Fruit fly (Drosophila melanogaster) whole organism, embryonic: ENCODE data around the gene bor.
A peak's percentile ranks its signal among the peaks of the same experiment; 100 is the strongest.

Experiments
- Aef1 ChIP-seq: fragments of 200-800 bp; sonication (Bioruptor generic); IDR thresholded peaks from 3 replicates; pipeline ENCODE4 v1.3.6; 2022; ENCODE audit warnings: missing biosample characterization, missing genetic modification characterization
- B-H1 ChIP-seq: fragments of 200-800 bp; sonication (Bioruptor generic); IDR thresholded peaks from 3 replicates; pipeline ENCODE4 v1.3.6; 2022; ENCODE audit warnings: missing biosample characterization, missing genetic modification characterization
- Bgb ChIP-seq: fragments of 200-800 bp; sonication (Bioruptor generic); IDR thresholded peaks from 2 replicates; pipeline ENCODE4 v1.3.6; 2022; ENCODE audit warnings: missing biosample characterization, missing genetic modification characterization; ENCODE audit not compliant: partially characterized antibody
- CG11085 ChIP-seq: fragments of 200-800 bp; sonication (Bioruptor generic); IDR thresholded peaks from 2 replicates; pipeline ENCODE4 v1.3.6; 2022; ENCODE audit warnings: missing biosample characterization, missing genetic modification characterization
- CG11696 ChIP-seq: fragments of 200-800 bp; sonication (Bioruptor generic); IDR thresholded peaks from 2 replicates; pipeline ENCODE4 v1.3.6; 2022; ENCODE audit warnings: missing biosample characterization, missing genetic modification characterization
- CG12219 ChIP-seq: fragments of 200-800 bp; sonication (Bioruptor generic); optimal IDR thresholded peaks from 3 replicates; lab custom pipeline; 2018; ENCODE audit warnings: missing biosample characterization, mild to moderate bottlenecking, missing genetic modification characterization
- CG15601 ChIP-seq: fragments of 200-800 bp; sonication (Bioruptor generic); optimal IDR thresholded peaks from 3 replicates; lab custom pipeline; 2019; ENCODE audit warnings: missing biosample characterization, mild to moderate bottlenecking, missing genetic modification characterization, moderate library complexity
- CG18262 ChIP-seq: fragments of 200-800 bp; optimal IDR thresholded peaks from 3 replicates; lab custom pipeline; 2019; ENCODE audit warnings: missing biosample characterization, mild to moderate bottlenecking, missing genetic modification characterization, moderate library complexity
- CG18764 ChIP-seq: fragments of 200-800 bp; sonication (Bioruptor generic); optimal IDR thresholded peaks from 3 replicates; lab custom pipeline; 2016; ENCODE audit warnings: missing biosample characterization, missing genetic modification characterization
- CG34376 ChIP-seq: fragments of 200-800 bp; sonication (Bioruptor generic); optimal IDR thresholded peaks from 2 replicates; lab custom pipeline; 2018; ENCODE audit warnings: missing biosample characterization, mild to moderate bottlenecking, missing genetic modification characterization
- CG3847 ChIP-seq: fragments of 200-800 bp; sonication (Bioruptor generic); IDR thresholded peaks from 2 replicates; pipeline ENCODE4 v1.3.6; 2022; ENCODE audit warnings: missing biosample characterization, missing genetic modification characterization
- CG42726 ChIP-seq: fragments of 200-800 bp; sonication (Bioruptor generic); IDR thresholded peaks from 2 replicates; pipeline ENCODE4 v1.3.6; 2022; ENCODE audit warnings: missing biosample characterization, missing genetic modification characterization; ENCODE audit not compliant: partially characterized antibody
- CG4360 ChIP-seq: fragments of 200-800 bp; sonication (Bioruptor generic); IDR thresholded peaks from 2 replicates; pipeline ENCODE4 v1.3.6; 2022; ENCODE audit warnings: missing biosample characterization, missing genetic modification characterization
- CG43689 ChIP-seq: fragments of 200-800 bp; sonication (Bioruptor generic); IDR thresholded peaks from 2 replicates; pipeline ENCODE4 v1.3.6; 2022; ENCODE audit warnings: missing biosample characterization, missing genetic modification characterization
- CG4404 ChIP-seq: fragments of 200-800 bp; sonication (Bioruptor generic); IDR thresholded peaks from 2 replicates; pipeline ENCODE4 v1.3.6; 2022; ENCODE audit warnings: missing biosample characterization, missing genetic modification characterization
- CG6791 ChIP-seq: fragments of 200-800 bp; sonication (Bioruptor generic); IDR thresholded peaks from 3 replicates; pipeline ENCODE4 v1.3.6; 2022; ENCODE audit warnings: missing biosample characterization, missing genetic modification characterization; ENCODE audit not compliant: partially characterized antibody
- CG7745 ChIP-seq: fragments of 200-800 bp; sonication (Bioruptor generic); optimal IDR thresholded peaks from 2 replicates; lab custom pipeline; 2018; ENCODE audit warnings: missing biosample characterization, mild to moderate bottlenecking, missing genetic modification characterization, moderate library complexity
- CG9437 ChIP-seq: fragments of 200-800 bp; sonication (Bioruptor generic); optimal IDR thresholded peaks from 2 replicates; lab custom pipeline; 2018; ENCODE audit warnings: missing biosample characterization, mild to moderate bottlenecking, missing genetic modification characterization
- CG9727 ChIP-seq: fragments of 200-800 bp; sonication (Bioruptor generic); optimal IDR thresholded peaks from 3 replicates; lab custom pipeline; 2017; ENCODE audit warnings: missing biosample characterization, mild to moderate bottlenecking, missing genetic modification characterization
- Dbx ChIP-seq: fragments of 200-800 bp; sonication (Bioruptor generic); IDR thresholded peaks from 3 replicates; pipeline ENCODE4 v1.3.6; 2022; ENCODE audit warnings: missing biosample characterization, missing genetic modification characterization
- HHEX ChIP-seq: fragments of 200-800 bp; sonication (Bioruptor generic); optimal IDR thresholded peaks from 3 replicates; lab custom pipeline; 2017; ENCODE audit warnings: missing biosample characterization, mild to moderate bottlenecking, missing genetic modification characterization, missing genetic modification reagents
- HLHmδ ChIP-seq: fragments of 200-800 bp; sonication (Bioruptor generic); optimal IDR thresholded peaks from 2 replicates; lab custom pipeline; 2018; ENCODE audit warnings: missing biosample characterization, mild to moderate bottlenecking, missing genetic modification characterization, moderate library complexity
- Hmr ChIP-seq: fragments of 200-800 bp; sonication (Bioruptor generic); optimal IDR thresholded peaks from 3 replicates; lab custom pipeline; 2017; ENCODE audit warnings: mild to moderate bottlenecking, missing biosample characterization, missing genetic modification reagents, missing genetic modification characterization
- Hr39 ChIP-seq: fragments of >200 bp; optimal IDR thresholded peaks from 2 replicates; lab custom pipeline; 2017
- Mrtf ChIP-seq: fragments of 200-800 bp; sonication (Bioruptor generic); IDR thresholded peaks from 3 replicates; pipeline ENCODE4 v1.3.6; 2022; ENCODE audit warnings: missing biosample characterization, missing genetic modification characterization
- Myb ChIP-seq: fragments of 200-800 bp; sonication (Bioruptor generic); optimal IDR thresholded peaks from 2 replicates; lab custom pipeline; 2016; ENCODE audit warnings: missing biosample characterization, missing genetic modification characterization
- NFAT ChIP-seq: fragments of 200-800 bp; sonication (Bioruptor generic); IDR thresholded peaks from 2 replicates; pipeline ENCODE4 v1.3.6; 2022; ENCODE audit warnings: missing biosample characterization, missing genetic modification characterization
- Oaz ChIP-seq: fragments of 200-800 bp; sonication (Bioruptor generic); IDR thresholded peaks from 2 replicates; pipeline ENCODE4 v1.3.6; 2022; ENCODE audit warnings: missing biosample characterization, missing genetic modification characterization
- Ptx1 ChIP-seq: fragments of 200-800 bp; sonication (Bioruptor generic); IDR thresholded peaks from 2 replicates; pipeline ENCODE4 v1.3.6; 2022; ENCODE audit warnings: missing biosample characterization, missing genetic modification characterization
- Rfx ChIP-seq: fragments of 200-800 bp; sonication (Bioruptor generic); IDR thresholded peaks from 2 replicates; pipeline ENCODE4 v1.3.6; 2022; ENCODE audit warnings: missing biosample characterization, missing genetic modification characterization
- Sry-δ ChIP-seq: fragments of 200-800 bp; sonication (Bioruptor generic); optimal IDR thresholded peaks from 2 replicates; lab custom pipeline; 2016; ENCODE audit warnings: missing biosample characterization, missing genetic modification characterization
- ap ChIP-seq: fragments of 200-800 bp; sonication (Bioruptor generic); IDR thresholded peaks from 2 replicates; pipeline ENCODE4 v1.3.6; 2022; ENCODE audit warnings: missing biosample characterization, missing genetic modification characterization
- az2 ChIP-seq: fragments of 200-800 bp; sonication (Bioruptor generic); optimal IDR thresholded peaks from 3 replicates; lab custom pipeline; 2016; ENCODE audit warnings: missing biosample characterization, missing genetic modification characterization
- cato ChIP-seq: fragments of 200-800 bp; sonication (Bioruptor generic); optimal IDR thresholded peaks from 2 replicates; lab custom pipeline; 2016; ENCODE audit warnings: missing biosample characterization, missing genetic modification characterization, borderline replicate concordance
- chif ChIP-seq, 2 experiments: fragments of 200-800 bp; sonication (Bioruptor generic); optimal IDR thresholded peaks; 3 replicates each; lab custom pipeline; 2016; ENCODE audit warnings: missing biosample characterization in 2 of 2, missing genetic modification characterization in 2 of 2
- dimm ChIP-seq: fragments of 200-800 bp; sonication (Bioruptor generic); IDR thresholded peaks from 2 replicates; pipeline ENCODE4 v1.3.6; 2022; ENCODE audit warnings: missing biosample characterization, missing genetic modification characterization
- dysf ChIP-seq: fragments of 200-800 bp; sonication (Bioruptor generic); IDR thresholded peaks from 3 replicates; pipeline ENCODE4 v1.3.6; 2022; ENCODE audit warnings: missing biosample characterization, missing genetic modification characterization
- insv ChIP-seq, 2 experiments: fragments of 200-800 bp; sonication (Bioruptor generic); optimal IDR thresholded peaks; 3 replicates each; lab custom pipeline; 2016 to 2018; ENCODE audit warnings: missing biosample characterization in 2 of 2, missing genetic modification characterization in 2 of 2
- jumu ChIP-seq: fragments of 200-800 bp; sonication (Bioruptor generic); optimal IDR thresholded peaks from 3 replicates; lab custom pipeline; 2016; ENCODE audit warnings: missing biosample characterization, missing genetic modification characterization
- lab ChIP-seq: fragments of 200-800 bp; sonication (Bioruptor generic); optimal IDR thresholded peaks from 3 replicates; lab custom pipeline; 2017; ENCODE audit warnings: missing biosample characterization, missing genetic modification characterization, mild to moderate bottlenecking, moderate library complexity, missing genetic modification reagents
- p53 ChIP-seq: fragments of 200-800 bp; sonication (Bioruptor generic); optimal IDR thresholded peaks from 2 replicates; lab custom pipeline; 2016; ENCODE audit warnings: missing biosample characterization, missing genetic modification characterization
- pho ChIP-seq: fragments of 200-800 bp; sonication (Bioruptor generic); optimal IDR thresholded peaks from 2 replicates; lab custom pipeline; 2016; ENCODE audit warnings: missing biosample characterization, missing genetic modification characterization
- prd ChIP-seq, 3 experiments: fragments of >200 bp in 2 of 3; fragments of 200-800 bp in 1 of 3; sonication (Bioruptor generic) in 1 of 3; optimal IDR thresholded peaks in 2 of 3; IDR thresholded peaks in 1 of 3; 2 replicates in 2 of 3; 3 replicates in 1 of 3; pipeline versions ENCODE4 v1.3.6 to Lab custom; 2017 to 2022; ENCODE audit warnings: missing biosample characterization in 1 of 3, missing genetic modification characterization in 1 of 3
- pzg ChIP-seq: fragments of 200-800 bp; sonication (Bioruptor generic); optimal IDR thresholded peaks from 3 replicates; lab custom pipeline; 2018; ENCODE audit warnings: missing biosample characterization, mild to moderate bottlenecking, missing genetic modification characterization, moderate library complexity
- shn ChIP-seq: fragments of 200-800 bp; sonication (Bioruptor generic); optimal IDR thresholded peaks from 3 replicates; lab custom pipeline; 2016; ENCODE audit warnings: missing biosample characterization, missing genetic modification characterization
- slbo ChIP-seq: fragments of 200-800 bp; sonication (Bioruptor generic); IDR thresholded peaks from 2 replicates; pipeline ENCODE4 v1.3.6; 2022; ENCODE audit warnings: missing biosample characterization, missing genetic modification characterization
- stwl ChIP-seq: fragments of 200-800 bp; sonication (Bioruptor generic); optimal IDR thresholded peaks from 3 replicates; lab custom pipeline; 2018; ENCODE audit warnings: missing biosample characterization, mild to moderate bottlenecking, missing genetic modification characterization, moderate library complexity
- sug ChIP-seq: fragments of 200-800 bp; optimal IDR thresholded peaks from 2 replicates; lab custom pipeline; 2019; ENCODE audit warnings: missing biosample characterization, mild to moderate bottlenecking, missing genetic modification characterization, moderate library complexity
- trem ChIP-seq: fragments of 200-800 bp; optimal IDR thresholded peaks from 3 replicates; lab custom pipeline; 2019; ENCODE audit warnings: missing biosample characterization, mild to moderate bottlenecking, missing genetic modification characterization, moderate library complexity
- yki ChIP-seq: fragments of >200 bp; optimal IDR thresholded peaks from 3 replicates; lab custom pipeline; 2018
- zfh1 ChIP-seq: fragments of 200-800 bp; sonication (Bioruptor generic); IDR thresholded peaks from 3 replicates; pipeline ENCODE4 v1.3.6; 2022; ENCODE audit warnings: missing biosample characterization, missing genetic modification characterization

bor gene

DNA sequence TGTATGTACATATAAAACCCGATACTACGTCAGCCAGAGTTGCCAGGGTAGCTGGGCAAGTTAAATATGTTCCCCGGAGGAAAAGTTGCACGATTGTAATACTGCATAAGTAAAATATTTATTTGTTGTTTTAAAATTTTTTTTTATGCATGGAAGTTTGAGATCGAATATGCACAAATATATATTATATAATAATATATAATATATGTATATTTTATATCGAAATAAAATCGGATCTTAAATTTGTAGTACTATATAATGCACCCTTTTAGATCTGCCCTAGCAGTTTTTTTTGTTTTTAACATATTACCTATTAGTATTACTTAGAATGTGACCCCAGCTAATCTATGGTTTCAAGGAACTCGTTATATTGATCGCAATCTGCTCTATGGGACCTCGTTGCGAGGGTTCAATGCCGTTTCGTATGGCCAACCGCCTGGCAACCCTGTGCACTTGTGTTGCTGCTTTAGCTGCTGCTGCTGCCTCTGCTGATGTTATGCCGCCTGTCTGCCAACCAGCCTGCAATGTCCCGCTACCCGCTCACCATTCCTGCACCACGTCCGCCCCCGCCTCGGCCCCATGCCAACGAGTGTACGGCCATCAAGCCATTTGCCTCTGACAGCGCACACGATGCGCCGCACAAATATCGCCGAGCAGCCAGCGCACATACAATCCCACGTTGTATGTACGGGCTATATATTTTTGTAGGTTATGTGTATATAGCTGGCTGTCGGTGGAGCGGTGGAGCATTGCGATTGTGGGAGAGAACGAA, 27.8 kb downstream of the bor start (continued):
- no peak for TF ChIP-seq CG4404 (GFP tag; lab: Robert Waterston, UW)
- TF ChIP-seq HLHmδ (GFP tag; lab: Kevin White, UChicago), result peak; percentile 88
- TF ChIP-seq Mrtf (GFP tag; lab: Robert Waterston, UW), result no peak
- TF ChIP-seq shn, result peak; percentile 53
- TF ChIP-seq sug (tag; lab: Kevin White, UChicago), result peak; percentile 58
- TF ChIP-seq CG18764, result peak; percentile 75
- no peak for TF ChIP-seq Bgb (GFP tag; lab: Robert Waterston, UW)
- no peak for TF ChIP-seq CG11696 (GFP tag; lab: Robert Waterston, UW)
- no peak for TF ChIP-seq Sry-δ (GFP tag; lab: Kevin White, UChicago)
- peak; percentile 65 for TF ChIP-seq Myb (GFP tag; lab: Kevin White, UChicago)
- TF ChIP-seq NFAT (GFP tag; lab: Robert Waterston, UW), result no peak
- peak; percentile 88 for TF ChIP-seq CG15601 (tag; lab: Kevin White, UChicago)
- TF ChIP-seq insv (GFP tag; optimal IDR thresholded peaks at IDR 0.05; lab: Kevin White, UChicago), result peak in 1 of 2 experiments; percentile 80
- no peak for TF ChIP-seq pzg (GFP tag; lab: Kevin White, UChicago)
- no peak for TF ChIP-seq Hr39 (lab: Kevin White, UChicago)
- TF ChIP-seq chif (GFP tag; optimal IDR thresholded peaks at IDR 0.05; lab: Kevin White, UChicago), result peak; percentile 10 to 58
- no peak for TF ChIP-seq Oaz (GFP tag; lab: Robert Waterston, UW)
- TF ChIP-seq CG4360, result no peak
- no peak for TF ChIP-seq CG6791
- no peak for TF ChIP-seq Ptx1 (GFP tag; lab: Robert Waterston, UW)
- TF ChIP-seq CG18262 (tag; lab: Kevin White, UChicago), result peak; percentile 97
- TF ChIP-seq CG42726, result no peak
- no peak for TF ChIP-seq CG3847 (GFP tag; lab: Robert Waterston, UW)
- no peak for TF ChIP-seq ap (GFP tag; lab: Robert Waterston, UW)
- TF ChIP-seq stwl (tag; lab: Kevin White, UChicago), result peak; percentile 0
- peak; percentile 81 for TF ChIP-seq lab (GFP tag; lab: Kevin White, UChicago)
- TF ChIP-seq Hmr, result peak; percentile 95
- no peak for TF ChIP-seq dimm
- no peak for TF ChIP-seq slbo (GFP tag; lab: Robert Waterston, UW)
- no peak for TF ChIP-seq Rfx (GFP tag; lab: Robert Waterston, UW)
- no peak for TF ChIP-seq yki (lab: Kevin White, UChicago)
- TF ChIP-seq az2, result peak; percentile 87
- peak; percentile 98 for TF ChIP-seq CG9727 (GFP tag; lab: Kevin White, UChicago)
- peak; percentile 52 for TF ChIP-seq CG12219 (GFP tag; lab: Kevin White, UChicago)
- TF ChIP-seq dysf (GFP tag; lab: Robert Waterston, UW), result no peak
- TF ChIP-seq CG9437 (GFP tag; lab: Kevin White, UChicago), result peak; percentile 95
- TF ChIP-seq p53 (GFP tag; lab: Kevin White, UChicago), result no peak
- TF ChIP-seq prd (optimal IDR thresholded peaks at IDR 0.05; lab: Kevin White, UChicago), result no peak
- no peak for TF ChIP-seq prd (GFP tag; IDR thresholded peaks at IDR 0.05; lab: Robert Waterston, UW)
- TF ChIP-seq zfh1, result no peak
- TF ChIP-seq B-H1, result no peak
- no peak for TF ChIP-seq Dbx (GFP tag; lab: Robert Waterston, UW)
- no peak for TF ChIP-seq CG34376
- TF ChIP-seq Aef1 (GFP tag; lab: Robert Waterston, UW), result no peak
- TF ChIP-seq trem (tag; lab: Kevin White, UChicago), result peak; percentile 77
- TF ChIP-seq jumu (GFP tag; lab: Kevin White, UChicago), result peak; percentile 49
- TF ChIP-seq cato, result peak; percentile 73
- no peak for TF ChIP-seq CG43689
- no peak for TF ChIP-seq CG7745 (tag; lab: Kevin White, UChicago)
- peak; percentile 92 for TF ChIP-seq HHEX (GFP tag; lab: Kevin White, UChicago)
- TF ChIP-seq pho (GFP tag; lab: Kevin White, UChicago), result no peak
- no peak for TF ChIP-seq CG11085
